Worm (Caenorhabditis elegans) whole organism, mixed stage, embryonic: ENCODE data around the gene T04C12.8.

ENCODE experiments used
- M03D4.4 ChIP-seq: sonication (generic microtip); optimal IDR thresholded peaks from 2 replicates; lab custom pipeline; 2017; ENCODE audit warnings: mild to moderate bottlenecking, missing genetic modification characterization, missing compliant biosample characterization
- drap-1 ChIP-seq: fragments of 200-800 bp; sonication (Bioruptor generic); optimal IDR thresholded peaks from 3 replicates; lab custom pipeline; 2018; ENCODE audit warnings: mild to moderate bottlenecking, missing genetic modification characterization, missing compliant biosample characterization
- ham-2 ChIP-seq: fragments of 200-800 bp; sonication (Bioruptor generic); optimal IDR thresholded peaks from 2 replicates; lab custom pipeline; 2018; ENCODE audit warnings: mild to moderate bottlenecking, missing genetic modification characterization, missing compliant biosample characterization
- lin-13 ChIP-seq: fragments of 150-350 bp; optimal IDR thresholded peaks from 2 replicates; lab custom pipeline; 2014; ENCODE audit warnings: missing biosample characterization, missing genetic modification characterization
- mls-2 ChIP-seq: sonication (generic microtip); optimal IDR thresholded peaks from 2 replicates; lab custom pipeline; 2016; ENCODE audit warnings: mild to moderate bottlenecking, missing genetic modification characterization, moderate library complexity, missing compliant biosample characterization
- nhr-12 ChIP-seq: fragments of 150-350 bp; optimal IDR thresholded peaks from 2 replicates; lab custom pipeline; 2014; ENCODE audit warnings: missing biosample characterization, missing genetic modification characterization
- snpc-4 ChIP-seq: fragments of 150-350 bp; optimal IDR thresholded peaks from 2 replicates; lab custom pipeline; 2014; ENCODE audit warnings: missing biosample characterization, missing genetic modification characterization
- tbx-8 ChIP-seq: fragments of 200-800 bp; sonication (Bioruptor generic); optimal IDR thresholded peaks from 2 replicates; lab custom pipeline; 2018; ENCODE audit warnings: mild to moderate bottlenecking, missing genetic modification characterization, moderate library complexity, missing compliant biosample characterization
- unc-39 ChIP-seq: fragments of 150-350 bp; optimal IDR thresholded peaks from 2 replicates; lab custom pipeline; 2014; ENCODE audit warnings: missing biosample characterization, missing genetic modification characterization
- unc-62 ChIP-seq: fragments of 150-350 bp; optimal IDR thresholded peaks from 2 replicates; lab custom pipeline; 2014; ENCODE audit warnings: missing biosample characterization, missing genetic modification reagents, missing genetic modification characterization

- no peak for TF ChIP-seq unc-39
- no peak for TF ChIP-seq lin-13 (tag; lab: Kevin White, UChicago)
- TF ChIP-seq drap-1 (GFP tag; lab: Kevin White, UChicago) = no peak
- TF ChIP-seq unc-62 (GFP tag; lab: Kevin White, UChicago) = no peak
- no peak for TF ChIP-seq mls-2 (tag; lab: Kevin White, UChicago)
- TF ChIP-seq snpc-4 (tag; lab: Kevin White, UChicago) = no peak
- no peak for TF ChIP-seq ham-2 (GFP tag; lab: Kevin White, UChicago)
- no peak for TF ChIP-seq tbx-8 (GFP tag; lab: Kevin White, UChicago)
- no peak for TF ChIP-seq nhr-12 (tag; lab: Kevin White, UChicago)
- no peak for TF ChIP-seq M03D4.4
Measured at ce11 chrV:11029309-11029708, 39.8 kb downstream of the T04C12.8 start.
